Worm (Caenorhabditis elegans): ENCODE data around the gene Y67H2A.10.

Y67H2A.10 gene

DNA sequence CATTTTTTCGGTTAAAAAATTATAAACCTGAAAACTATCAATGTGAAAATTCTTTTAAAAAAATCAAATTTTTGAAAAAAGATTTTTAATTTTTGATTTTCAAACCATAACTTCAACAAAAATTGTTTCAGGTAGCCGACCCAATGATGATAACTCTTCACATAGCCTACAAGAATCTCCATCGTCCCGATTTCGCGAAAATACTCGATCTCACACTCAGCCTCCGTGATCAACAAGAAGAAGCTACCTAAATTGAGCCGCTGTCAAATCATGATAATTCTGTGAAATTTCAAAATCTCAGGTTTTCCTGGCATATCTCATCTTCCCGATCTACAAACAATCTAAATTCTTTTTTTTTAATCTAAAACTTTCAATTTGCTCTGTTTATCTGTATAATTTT lies 39.1 kb downstream of the Y67H2A.10 start (continued):
- TF ChIP-seq hlh-12 (tag; optimal IDR thresholded peaks at IDR 0.05), result no peak
- no peak for TF ChIP-seq ceh-100 (GFP tag; IDR thresholded peaks at IDR 0.05)
- peak; percentile 70 for TF ChIP-seq cebp-1 (GFP tag; IDR thresholded peaks at IDR 0.05)
- TF ChIP-seq cebp-1 (tag; optimal IDR thresholded peaks at IDR 0.05), result peak; percentile 45

- peak; percentile 24 for TF ChIP-seq efl-1 (GFP tag; optimal IDR thresholded peaks at IDR 0.05)
- no peak for TF ChIP-seq ztf-26 (tag; optimal IDR thresholded peaks at IDR 0.05)
- peak; percentile 59 for TF ChIP-seq lin-54 (GFP tag; optimal IDR thresholded peaks at IDR 0.05)
Observed at ce11 chrIV:13247780-13248179, 41.5 kb downstream of the Y67H2A.10 start.

ce11 chrIV:13246961-13247360 lies 42.3 kb downstream of the Y67H2A.10 start, which contains the start of gene JC8.7:
JC8.7 (plus strand) TSS chrIV:13247261.
- TF ChIP-seq snpc-3.4 (tag; optimal IDR thresholded peaks at IDR 0.05) (no peak), rpc-1 (optimal IDR thresholded peaks at IDR 0.05) (no peak), rpc-1 (tag; optimal IDR thresholded peaks at IDR 0.05) (no peak), sea-2 (GFP tag; IDR thresholded peaks at IDR 0.05) (no peak), ccch-3 (GFP tag; optimal IDR thresholded peaks at IDR 0.05) (no peak), zim-3 (tag; optimal IDR thresholded peaks at IDR 0.05) (no peak), lir-1 (GFP tag; conservative IDR thresholded peaks at IDR 0.05) (no peak), F22D6.2 (tag; optimal IDR thresholded peaks at IDR 0.05) (no peak)

- TF ChIP-seq ceh-27 (GFP tag; optimal IDR thresholded peaks at IDR 0.05) (no peak), B0035.1 (tag; optimal IDR thresholded peaks at IDR 0.05) (no peak), nhr-120 (GFP tag; IDR thresholded peaks at IDR 0.05) (no peak), Y67H2A.10 (GFP tag; conservative IDR thresholded peaks at IDR 0.05) (no peak), ztf-22 (GFP tag; optimal IDR thresholded peaks at IDR 0.05) (no peak), zfh-2 (GFP tag; conservative IDR thresholded peaks at IDR 0.05) (no peak), F57A8.1 (GFP tag; optimal IDR thresholded peaks at IDR 0.05) (no peak), ztf-18 (tag; optimal IDR thresholded peaks at IDR 0.05) (no peak), efl-1 (GFP tag; optimal IDR thresholded peaks at IDR 0.05) (no peak), sdz-38 (tag; optimal IDR thresholded peaks at IDR 0.05) (no peak), hsf-1 (GFP tag; IDR thresholded peaks at IDR 0.05) (no peak), nfya-2 (GFP tag; IDR thresholded peaks at IDR 0.05) (no peak), Y79H2A.3 (GFP tag; conservative IDR thresholded peaks at IDR 0.05) (no peak), hlh-26 (GFP tag; conservative IDR thresholded peaks at IDR 0.05) (no peak), let-526 (GFP tag; IDR thresholded peaks at IDR 0.05) (no peak), nhr-179 (tag; optimal IDR thresholded peaks at IDR 0.05) (no peak)
Observed at ce11 chrIV:13244024-13244423, 45.3 kb downstream of the Y67H2A.10 start, which contains the start of gene cox-11. cox-11 (plus strand) TSS chrIV:13244324.

DNA sequence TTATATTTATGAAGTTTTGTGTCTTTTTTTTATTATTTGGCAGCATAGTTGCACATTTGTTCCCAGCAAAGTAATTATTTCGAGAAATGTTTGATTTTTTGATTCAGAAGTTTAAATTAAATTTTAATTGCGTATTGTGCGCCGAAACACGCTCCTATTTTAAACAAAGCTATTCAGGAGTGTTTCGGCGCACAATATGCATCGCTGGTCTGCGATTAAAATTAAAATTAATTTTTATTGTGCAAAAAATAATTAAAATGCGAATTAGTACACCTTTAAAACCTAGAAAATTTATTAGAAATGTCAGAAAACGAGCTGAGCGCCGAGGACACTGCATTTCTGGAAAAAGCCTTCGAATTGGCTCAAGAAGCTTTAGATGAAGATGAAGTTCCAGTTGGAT lies 45.9 kb downstream of the Y67H2A.10 start, which contains the start of gene JC8.4:
TSS of gene JC8.4 (plus strand) at position 301 of the 400 bp plus-strand sequence.
- TF ChIP-seq lin-54 (GFP tag; optimal IDR thresholded peaks at IDR 0.05) (no peak), ekl-4 (GFP tag; IDR thresholded peaks at IDR 0.05) (no peak), let-526 (GFP tag; IDR thresholded peaks at IDR 0.05) (no peak), dpff-1 (tag; optimal IDR thresholded peaks at IDR 0.05) (no peak), hmg-20 (GFP tag; IDR thresholded peaks at IDR 0.05) (no peak), Y95B8A.8 (GFP tag; IDR thresholded peaks at IDR 0.05) (no peak), aptf-3 (GFP tag; IDR thresholded peaks at IDR 0.05) (no peak), ztf-25 (GFP tag; IDR thresholded peaks at IDR 0.05) (no peak), T26A5.8 (tag; optimal IDR thresholded peaks at IDR 0.05) (no peak), atf-7 (tag; optimal IDR thresholded peaks at IDR 0.05) (no peak), dox-1 (GFP tag; IDR thresholded peaks at IDR 0.05) (no peak), let-607 (tag; optimal IDR thresholded peaks at IDR 0.05) (no peak), sdz-38 (tag; optimal IDR thresholded peaks at IDR 0.05) (no peak), madf-3 (GFP tag; IDR thresholded peaks at IDR 0.05) (no peak), mel-28 (tag; optimal IDR thresholded peaks at IDR 0.05; ENCODE audit: borderline replicate concordance) (no peak), rcor-1 (GFP tag; IDR thresholded peaks at IDR 0.05) (no peak), ceh-40 (GFP tag; IDR thresholded peaks at IDR 0.05) (no peak), tlf-1 (GFP tag; optimal IDR thresholded peaks at IDR 0.05) (no peak), snpc-3.4 (tag; optimal IDR thresholded peaks at IDR 0.05) (no peak)

All from whole organism, young adult.